Fruit fly (Drosophila melanogaster): ENCODE results near the gene Prp3.

Gene Prp3

dm6 chr3L:19929719-19930334 is 19.7 kb downstream of the Prp3 start (continued):
- TF ChIP-seq Hr38 (GFP tag; optimal IDR thresholded peaks at IDR 0.05): no peak

dm6 chr3L:19931391-19931790 is 21.3 kb downstream of the Prp3 start, which contains the start of gene CG46462:
CG46462 (plus strand) TSS chr3L:19931691.
- TF ChIP-seq CG1621 (tag; optimal IDR thresholded peaks at IDR 0.05) (no peak), CG10669 (GFP tag; optimal IDR thresholded peaks at IDR 0.05) (no peak), Sox102F (GFP tag; optimal IDR thresholded peaks at IDR 0.05) (no peak), Hr39 (GFP tag; optimal IDR thresholded peaks at IDR 0.05) (no peak), CG15336 (GFP tag; IDR thresholded peaks at IDR 0.05) (no peak), dsx (GFP tag; optimal IDR thresholded peaks at IDR 0.05; ENCODE audit: poor library complexity, severe bottlenecking) (no peak), CG6163 (GFP tag; IDR thresholded peaks at IDR 0.05) (no peak), CG31627 (GFP tag; optimal IDR thresholded peaks at IDR 0.05) (no peak), net (GFP tag; optimal IDR thresholded peaks at IDR 0.05) (no peak), OdsH (GFP tag; optimal IDR thresholded peaks at IDR 0.05) (no peak)

dm6 chr3L:19932917-19933316 is 22.8 kb downstream of the Prp3 start:
- TF ChIP-seq vri (GFP tag; optimal IDR thresholded peaks at IDR 0.05) (peak; percentile 20), CG8632 (GFP tag; optimal IDR thresholded peaks at IDR 0.05) (no peak), CG3919 (GFP tag; optimal IDR thresholded peaks at IDR 0.05) (no peak), topi (GFP tag; optimal IDR thresholded peaks at IDR 0.05) (no peak), CG6276 (GFP tag; optimal IDR thresholded peaks at IDR 0.05) (peak; percentile 5), CG15336 (GFP tag; IDR thresholded peaks at IDR 0.05) (peak; percentile 51), Met (GFP tag; optimal IDR thresholded peaks at IDR 0.05) (peak; percentile 34), net (GFP tag; optimal IDR thresholded peaks at IDR 0.05) (peak; percentile 21), svp (GFP tag) (peak; percentile 45), Smox (GFP tag; optimal IDR thresholded peaks at IDR 0.05) (peak; percentile 10), Lpt (GFP tag; optimal IDR thresholded peaks at IDR 0.05) (no peak), esn (GFP tag; optimal IDR thresholded peaks at IDR 0.05) (peak; percentile 30), Eip78C (GFP tag) (peak; percentile 66), Sox14 (GFP tag; optimal IDR thresholded peaks at IDR 0.05) (no peak), CG7368 (GFP tag; optimal IDR thresholded peaks at IDR 0.05) (peak; percentile 2), Sox102F (GFP tag; optimal IDR thresholded peaks at IDR 0.05) (peak; percentile 9), Ets96B (tag; optimal IDR thresholded peaks at IDR 0.05) (no peak), cyc (GFP tag; optimal IDR thresholded peaks at IDR 0.05) (no peak), fkh (GFP tag; optimal IDR thresholded peaks at IDR 0.05) (peak; percentile 86)

- TF ChIP-seq dac (GFP tag; optimal IDR thresholded peaks at IDR 0.05) (no peak), CG6808 (GFP tag; optimal IDR thresholded peaks at IDR 0.05) (no peak), vri (GFP tag; optimal IDR thresholded peaks at IDR 0.05) (peak; percentile 27), salr (GFP tag; optimal IDR thresholded peaks at IDR 0.05) (no peak), CG6276 (GFP tag; optimal IDR thresholded peaks at IDR 0.05) (no peak), CG6854 (GFP tag; optimal IDR thresholded peaks at IDR 0.05) (no peak), CG32006 (GFP tag; optimal IDR thresholded peaks at IDR 0.05) (no peak), lz (GFP tag; optimal IDR thresholded peaks at IDR 0.05) (no peak), CG8319 (GFP tag; optimal IDR thresholded peaks at IDR 0.05) (no peak), Eip78C (GFP tag) (peak; percentile 40), svp (GFP tag) (no peak), achi (GFP tag; optimal IDR thresholded peaks at IDR 0.05) (no peak), Sox14 (GFP tag; optimal IDR thresholded peaks at IDR 0.05) (no peak), Hr39 (GFP tag; optimal IDR thresholded peaks at IDR 0.05) (peak; percentile 54), fd85E (GFP tag; optimal IDR thresholded peaks at IDR 0.05) (no peak), Met (GFP tag; optimal IDR thresholded peaks at IDR 0.05) (no peak), CG15336 (GFP tag; IDR thresholded peaks at IDR 0.05) (0 out of 2 replicates have a peak, but pooled peaks have one; percentile 24), net (GFP tag; optimal IDR thresholded peaks at IDR 0.05) (no peak), fkh (GFP tag; optimal IDR thresholded peaks at IDR 0.05) (peak; percentile 13), CG6792 (GFP tag; optimal IDR thresholded peaks at IDR 0.05) (no peak), Lpt (GFP tag; optimal IDR thresholded peaks at IDR 0.05) (no peak)
Measured at dm6 chr3L:19939024-19939423, 28.9 kb downstream of the Prp3 start, which contains the start of gene Ac76E. Ac76E (plus strand) TSS chr3L:19939287.
